Worm (Caenorhabditis elegans) whole organism, early embryonic: Measurements from ENCODE around the gene Y55D5A.4.

Experiments
- ama-1 ChIP-seq: fragments of 150-350 bp; optimal IDR thresholded peaks from 2 replicates; lab custom pipeline; 2014
- hmg-4 ChIP-seq: fragments of 200-800 bp; sonication (Bioruptor generic); optimal IDR thresholded peaks from 2 replicates; lab custom pipeline; 2018; ENCODE audit warnings: mild to moderate bottlenecking, missing genetic modification characterization, missing compliant biosample characterization
- tbx-11 ChIP-seq: fragments of 200-800 bp; sonication (Bioruptor generic); IDR thresholded peaks from 2 replicates; pipeline ENCODE4 v1.3.6; 2022; ENCODE audit warnings: missing genetic modification characterization, missing compliant biosample characterization
- tra-4 ChIP-seq: sonication (generic microtip); optimal IDR thresholded peaks from 2 replicates; lab custom pipeline; 2017; ENCODE audit warnings: missing genetic modification characterization, missing compliant biosample characterization

ce11 chrIII:2975689-2976088, 14.2 kb downstream of the Y55D5A.4 start, which contains the start of gene Y55D5A.3:
- TF ChIP-seq tra-4 (tag; lab: Kevin White, UChicago) (no peak), hmg-4 (GFP tag; lab: Kevin White, UChicago) (no peak), tbx-11 (no peak), ama-1 (no peak)
